Worm (Caenorhabditis elegans) whole organism, L4/young adult: Measurements from ENCODE around the gene Y43F8C.6.

ENCODE experiments used
- W03F9.2 ChIP-seq: fragments of 150-350 bp; optimal IDR thresholded peaks from 2 replicates; lab custom pipeline; 2014; ENCODE audit warnings: missing biosample characterization, missing genetic modification characterization
- dao-5 ChIP-seq: sonication (generic microtip); optimal IDR thresholded peaks from 2 replicates; lab custom pipeline; 2016; ENCODE audit warnings: missing genotype, missing genetic modification characterization, moderate library complexity, missing compliant biosample characterization

DNA sequence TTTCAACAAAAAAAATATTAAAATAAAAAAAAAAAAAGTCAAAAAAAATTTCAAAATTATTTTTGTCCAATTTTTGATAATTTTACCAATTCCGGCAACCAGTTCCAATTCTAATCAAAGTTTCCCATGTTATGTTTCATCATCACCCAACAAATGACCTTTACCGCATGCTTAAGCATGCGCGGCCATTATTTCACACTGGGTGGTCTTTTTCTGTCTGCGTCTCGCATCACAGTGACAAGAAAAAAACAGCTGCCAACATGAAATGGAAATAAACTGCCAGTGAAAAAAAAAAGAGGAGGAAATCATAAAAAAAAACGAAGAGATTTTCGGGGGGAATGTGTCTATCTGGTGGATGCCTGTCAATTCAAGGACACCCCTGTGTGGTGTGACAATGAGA, 25.6 kb upstream of the Y43F8C.6 start:
- no peak for TF ChIP-seq W03F9.2 (tag; lab: Kevin White, UChicago)
- no peak for TF ChIP-seq dao-5 (tag; lab: Kevin White, UChicago)
